Fruit fly (Drosophila melanogaster) whole organism, embryonic: Measurements from ENCODE around the gene CG10996.

ENCODE experiments used
- Atf6 ChIP-seq: fragments of 200-800 bp; sonication (Bioruptor generic); IDR thresholded peaks from 2 replicates; pipeline ENCODE4 v1.3.6; 2022; ENCODE audit warnings: missing biosample characterization, missing genetic modification characterization
- CG10267 ChIP-seq: fragments of 200-800 bp; sonication (Bioruptor generic); optimal IDR thresholded peaks from 2 replicates; lab custom pipeline; 2018; ENCODE audit warnings: missing biosample characterization, mild to moderate bottlenecking, missing genetic modification characterization, moderate library complexity
- CG10366 ChIP-seq: fragments of 200-800 bp; sonication (Bioruptor generic); IDR thresholded peaks from 2 replicates; pipeline ENCODE4 v1.3.6; 2022; ENCODE audit warnings: missing biosample characterization, missing genetic modification characterization
- CG10565 ChIP-seq: fragments of 200-800 bp; sonication (Bioruptor generic); optimal IDR thresholded peaks from 3 replicates; lab custom pipeline; 2016; ENCODE audit warnings: missing biosample characterization, mild to moderate bottlenecking, missing genetic modification characterization
- CG12219 ChIP-seq: fragments of 200-800 bp; sonication (Bioruptor generic); optimal IDR thresholded peaks from 3 replicates; lab custom pipeline; 2018; ENCODE audit warnings: missing biosample characterization, mild to moderate bottlenecking, missing genetic modification characterization
- CG12659 ChIP-seq: fragments of 200-800 bp; sonication (Bioruptor generic); optimal IDR thresholded peaks from 3 replicates; lab custom pipeline; 2017; ENCODE audit warnings: mild to moderate bottlenecking, missing biosample characterization, missing genetic modification reagents, missing genetic modification characterization
- CG15479 ChIP-seq: fragments of 200-800 bp; sonication (Bioruptor generic); optimal IDR thresholded peaks from 3 replicates; lab custom pipeline; 2019; ENCODE audit warnings: missing biosample characterization, mild to moderate bottlenecking, missing genetic modification characterization, moderate library complexity
- CG15601 ChIP-seq: fragments of 200-800 bp; sonication (Bioruptor generic); optimal IDR thresholded peaks from 3 replicates; lab custom pipeline; 2019; ENCODE audit warnings: missing biosample characterization, mild to moderate bottlenecking, missing genetic modification characterization, moderate library complexity
- CG16779 ChIP-seq: fragments of 200-800 bp; sonication (Bioruptor generic); IDR thresholded peaks from 2 replicates; pipeline ENCODE4 v1.3.6; 2022; ENCODE audit warnings: missing biosample characterization, missing genetic modification characterization
- CG2712 ChIP-seq: fragments of 200-800 bp; optimal IDR thresholded peaks from 3 replicates; lab custom pipeline; 2019; ENCODE audit warnings: missing biosample characterization, mild to moderate bottlenecking, missing genetic modification characterization, moderate library complexity
- CG3838 ChIP-seq: fragments of 200-800 bp; sonication (Bioruptor generic); optimal IDR thresholded peaks from 3 replicates; lab custom pipeline; 2016; ENCODE audit warnings: missing biosample characterization, missing genetic modification characterization
- CG43689 ChIP-seq: fragments of 200-800 bp; sonication (Bioruptor generic); IDR thresholded peaks from 2 replicates; pipeline ENCODE4 v1.3.6; 2022; ENCODE audit warnings: missing biosample characterization, missing genetic modification characterization
- CG4617 ChIP-seq: fragments of 200-800 bp; sonication (Bioruptor generic); optimal IDR thresholded peaks from 3 replicates; lab custom pipeline; 2016; ENCODE audit warnings: missing biosample characterization, missing genetic modification characterization, borderline replicate concordance
- CG5180 ChIP-seq: fragments of 200-800 bp; sonication (Bioruptor generic); optimal IDR thresholded peaks from 3 replicates; lab custom pipeline; 2017; ENCODE audit warnings: missing biosample characterization, missing genetic modification characterization, mild to moderate bottlenecking, moderate library complexity, missing genetic modification reagents
- CG9727 ChIP-seq: fragments of 200-800 bp; sonication (Bioruptor generic); optimal IDR thresholded peaks from 3 replicates; lab custom pipeline; 2017; ENCODE audit warnings: missing biosample characterization, mild to moderate bottlenecking, missing genetic modification characterization
- Camta ChIP-seq: fragments of 200-800 bp; sonication (Bioruptor generic); optimal IDR thresholded peaks from 2 replicates; lab custom pipeline; 2016; ENCODE audit warnings: missing biosample characterization, missing genetic modification characterization
- Doc3 ChIP-seq: fragments of 200-800 bp; sonication (Bioruptor generic); IDR thresholded peaks from 3 replicates; pipeline ENCODE4 v1.3.6; 2022; ENCODE audit warnings: missing biosample characterization, missing genetic modification characterization; ENCODE audit not compliant: partially characterized antibody
- HLH3B ChIP-seq: fragments of 200-800 bp; sonication (Bioruptor generic); IDR thresholded peaks from 2 replicates; pipeline ENCODE4 v1.3.6; 2022; ENCODE audit warnings: missing biosample characterization, missing genetic modification characterization
- Hr39 ChIP-seq: fragments of >200 bp; optimal IDR thresholded peaks from 2 replicates; lab custom pipeline; 2017
- Jarid2 ChIP-seq: fragments of 200-800 bp; sonication (Bioruptor generic); optimal IDR thresholded peaks from 3 replicates; lab custom pipeline; 2017; ENCODE audit warnings: mild to moderate bottlenecking, missing biosample characterization, missing genetic modification reagents, missing genetic modification characterization
- MBD-R2 ChIP-seq: fragments of 200-800 bp; sonication (Bioruptor generic); IDR thresholded peaks from 2 replicates; pipeline ENCODE4 v1.3.6; 2022; ENCODE audit warnings: missing biosample characterization, missing genetic modification characterization
- MESR4 ChIP-seq: fragments of 200-800 bp; sonication (Bioruptor generic); optimal IDR thresholded peaks from 2 replicates; lab custom pipeline; 2018; ENCODE audit warnings: missing biosample characterization, mild to moderate bottlenecking, missing genetic modification characterization, moderate library complexity
- Mrtf ChIP-seq: fragments of 200-800 bp; sonication (Bioruptor generic); IDR thresholded peaks from 3 replicates; pipeline ENCODE4 v1.3.6; 2022; ENCODE audit warnings: missing biosample characterization, missing genetic modification characterization
- NK7.1 ChIP-seq: fragments of 200-800 bp; sonication (Bioruptor generic); optimal IDR thresholded peaks from 3 replicates; lab custom pipeline; 2016; ENCODE audit warnings: missing biosample characterization, missing genetic modification characterization
- Oaz ChIP-seq: fragments of 200-800 bp; sonication (Bioruptor generic); IDR thresholded peaks from 2 replicates; pipeline ENCODE4 v1.3.6; 2022; ENCODE audit warnings: missing biosample characterization, missing genetic modification characterization
- Six4 ChIP-seq: fragments of 200-800 bp; sonication (Bioruptor generic); optimal IDR thresholded peaks from 2 replicates; lab custom pipeline; 2016; ENCODE audit warnings: missing biosample characterization, missing genetic modification characterization
- Ssrp ChIP-seq: fragments of 200-800 bp; sonication (Bioruptor generic); optimal IDR thresholded peaks from 2 replicates; lab custom pipeline; 2018; ENCODE audit warnings: missing biosample characterization, mild to moderate bottlenecking, missing genetic modification characterization, moderate library complexity
- bowl ChIP-seq: fragments of 200-800 bp; sonication (Bioruptor generic); IDR thresholded peaks from 2 replicates; pipeline ENCODE4 v1.3.6; 2022; ENCODE audit warnings: missing biosample characterization, missing genetic modification characterization
- btn ChIP-seq: fragments of 200-800 bp; sonication (Bioruptor generic); optimal IDR thresholded peaks from 2 replicates; lab custom pipeline; 2016; ENCODE audit warnings: missing biosample characterization, missing genetic modification characterization
- cato ChIP-seq: fragments of 200-800 bp; sonication (Bioruptor generic); optimal IDR thresholded peaks from 2 replicates; lab custom pipeline; 2016; ENCODE audit warnings: missing biosample characterization, missing genetic modification characterization, borderline replicate concordance
- esg ChIP-seq: fragments of 200-800 bp; sonication (Bioruptor generic); conservative IDR thresholded peaks from 2 replicates; pipeline ENCODE4 v1.3.6; 2022; ENCODE audit warnings: missing biosample characterization, missing genetic modification characterization
- gce ChIP-seq: fragments of 200-800 bp; sonication (Bioruptor generic); IDR thresholded peaks from 3 replicates; pipeline ENCODE4 v1.3.6; 2022; ENCODE audit warnings: missing biosample characterization, missing genetic modification characterization
- gem ChIP-seq: fragments of 200-800 bp; sonication (Bioruptor generic); optimal IDR thresholded peaks from 2 replicates; lab custom pipeline; 2019; ENCODE audit warnings: missing biosample characterization, mild to moderate bottlenecking, missing genetic modification characterization, moderate library complexity
- hb ChIP-seq: fragments of 200-800 bp; sonication (Bioruptor generic); IDR thresholded peaks from 3 replicates; pipeline ENCODE4 v1.3.6; 2022; ENCODE audit warnings: missing biosample characterization, missing genetic modification characterization; ENCODE audit not compliant: partially characterized antibody
- jumu ChIP-seq: fragments of 200-800 bp; sonication (Bioruptor generic); optimal IDR thresholded peaks from 3 replicates; lab custom pipeline; 2016; ENCODE audit warnings: missing biosample characterization, missing genetic modification characterization
- knrl ChIP-seq: fragments of 200-800 bp; sonication (Bioruptor generic); IDR thresholded peaks from 3 replicates; pipeline ENCODE4 v1.3.6; 2022; ENCODE audit warnings: missing biosample characterization, missing genetic modification characterization; ENCODE audit not compliant: partially characterized antibody
- luna ChIP-seq: fragments of 200-800 bp; sonication (Bioruptor generic); optimal IDR thresholded peaks from 2 replicates; lab custom pipeline; 2016; ENCODE audit warnings: missing biosample characterization, missing genetic modification characterization
- mld ChIP-seq: fragments of 200-800 bp; sonication (Bioruptor generic); IDR thresholded peaks from 3 replicates; pipeline ENCODE4 v1.3.6; 2022; ENCODE audit warnings: missing biosample characterization, missing genetic modification characterization; ENCODE audit not compliant: partially characterized antibody
- pan ChIP-seq, 4 experiments: fragments of >200 bp in 3 of 4; fragments of 200-800 bp in 1 of 4; sonication (Bioruptor generic) in 1 of 4; optimal IDR thresholded peaks in 3 of 4; IDR thresholded peaks in 1 of 4; 2 replicates each; pipeline versions ENCODE4 v1.3.6 to Lab custom; 2017 to 2022; ENCODE audit warnings: missing biosample characterization in 2 of 4, missing genetic modification characterization in 2 of 4, mixed read lengths in 1 of 4
- pb ChIP-seq: fragments of 200-800 bp; sonication (Bioruptor generic); optimal IDR thresholded peaks from 3 replicates; lab custom pipeline; 2016; ENCODE audit warnings: missing biosample characterization, missing genetic modification characterization
- pzg ChIP-seq: fragments of 200-800 bp; sonication (Bioruptor generic); optimal IDR thresholded peaks from 3 replicates; lab custom pipeline; 2018; ENCODE audit warnings: missing biosample characterization, mild to moderate bottlenecking, missing genetic modification characterization, moderate library complexity
- schlank ChIP-seq: fragments of 200-800 bp; sonication (Bioruptor generic); optimal IDR thresholded peaks from 2 replicates; lab custom pipeline; 2018; ENCODE audit warnings: missing biosample characterization, mild to moderate bottlenecking, missing genetic modification characterization
- scrt ChIP-seq: fragments of 200-800 bp; sonication (Bioruptor generic); optimal IDR thresholded peaks from 2 replicates; lab custom pipeline; 2018; ENCODE audit warnings: missing biosample characterization, mild to moderate bottlenecking, missing genetic modification characterization, moderate library complexity
- sna ChIP-seq: fragments of 200-800 bp; sonication (Bioruptor generic); IDR thresholded peaks from 2 replicates; pipeline ENCODE4 v1.3.6; 2022; ENCODE audit warnings: missing biosample characterization, missing genetic modification characterization; ENCODE audit not compliant: partially characterized antibody
- toy ChIP-seq: fragments of 200-800 bp; sonication (Bioruptor generic); IDR thresholded peaks from 2 replicates; pipeline ENCODE4 v1.3.6; 2022; ENCODE audit warnings: missing biosample characterization, missing genetic modification characterization
- trh ChIP-seq: fragments of 200-800 bp; sonication (Bioruptor generic); optimal IDR thresholded peaks from 2 replicates; lab custom pipeline; 2016; ENCODE audit warnings: missing biosample characterization, missing genetic modification characterization
- tup ChIP-seq: fragments of 200-800 bp; sonication (Bioruptor generic); optimal IDR thresholded peaks from 2 replicates; lab custom pipeline; 2016; ENCODE audit warnings: missing biosample characterization, mild to moderate bottlenecking, missing genetic modification characterization, moderate library complexity
- tx ChIP-seq: fragments of 200-800 bp; sonication (Bioruptor generic); optimal IDR thresholded peaks from 2 replicates; lab custom pipeline; 2016; ENCODE audit warnings: missing biosample characterization, missing genetic modification characterization
- usp ChIP-seq: fragments of >200 bp; optimal IDR thresholded peaks from 2 replicates; lab custom pipeline; 2017; ENCODE audit warnings: missing biosample characterization, missing genetic modification characterization

CG10996 gene

dm6 chrX:13762372-13762883 lies 35.0 kb downstream of the CG10996 start, which contains the start of gene rdgB (continued):
- no peak for TF ChIP-seq MBD-R2 (GFP tag; lab: Robert Waterston, UW)
- peak; percentile 75 for TF ChIP-seq CG9727
- no peak for TF ChIP-seq mld (GFP tag; lab: Robert Waterston, UW)
- TF ChIP-seq CG10565: no peak
- TF ChIP-seq Oaz (GFP tag; lab: Robert Waterston, UW): peak; percentile 45; the same call in 1 of the 2 replicates
- peak; percentile 39 for TF ChIP-seq trh
- TF ChIP-seq CG15479 (GFP tag; lab: Kevin White, UChicago): no peak
- TF ChIP-seq esg (GFP tag; lab: Robert Waterston, UW): 0 out of 2 replicates have a peak, but pooled peaks have one; percentile 44
- no peak for TF ChIP-seq usp (GFP tag; lab: Kevin White, UChicago)
- TF ChIP-seq toy (GFP tag; lab: Robert Waterston, UW): 0 out of 2 replicates have a peak, but pooled peaks have one; percentile 33
- peak; percentile 58 for TF ChIP-seq scrt (GFP tag; lab: Kevin White, UChicago)
- TF ChIP-seq Hr39 (lab: Kevin White, UChicago): no peak
- TF ChIP-seq MESR4 (GFP tag; lab: Kevin White, UChicago): no peak
- TF ChIP-seq Ssrp (tag; lab: Kevin White, UChicago): peak; percentile 83
- TF ChIP-seq HLH3B (GFP tag; lab: Robert Waterston, UW): peak; percentile 72
- peak; percentile 87 for TF ChIP-seq CG12659 (GFP tag; lab: Kevin White, UChicago)
- TF ChIP-seq CG10267 (tag; lab: Kevin White, UChicago): peak; percentile 66
- no peak for TF ChIP-seq luna (GFP tag; lab: Kevin White, UChicago)
- peak; percentile 89 for TF ChIP-seq gem (tag; lab: Kevin White, UChicago)
- no peak for TF ChIP-seq pb (GFP tag; lab: Kevin White, UChicago)
- no peak for TF ChIP-seq pan (optimal IDR thresholded peaks at IDR 0.05; lab: Kevin White, UChicago)
- TF ChIP-seq pan (GFP tag; optimal IDR thresholded peaks at IDR 0.05 in 1 of 2, IDR thresholded peaks at IDR 0.05 in 1 of 2): peak in 1 of 2 experiments; percentile 66
- no peak for TF ChIP-seq CG3838 (GFP tag; lab: Kevin White, UChicago)
- no peak for TF ChIP-seq bowl (GFP tag; lab: Robert Waterston, UW)
- TF ChIP-seq tup: no peak
- TF ChIP-seq Doc3 (GFP tag; lab: Robert Waterston, UW): no peak
- TF ChIP-seq schlank (tag; lab: Kevin White, UChicago): peak; percentile 3
- TF ChIP-seq hb (GFP tag; lab: Robert Waterston, UW): no peak
- TF ChIP-seq Jarid2 (GFP tag; lab: Kevin White, UChicago): peak; percentile 89
- TF ChIP-seq knrl (GFP tag; lab: Robert Waterston, UW): no peak; the same call in 2 of the 3 replicates
- no peak for TF ChIP-seq CG16779 (GFP tag; lab: Robert Waterston, UW)
- TF ChIP-seq tx: no peak
- TF ChIP-seq cato: peak; percentile 20
- peak; percentile 78 for TF ChIP-seq CG15601 (tag; lab: Kevin White, UChicago)
- peak; percentile 51 for TF ChIP-seq Six4 (GFP tag; lab: Kevin White, UChicago)
- TF ChIP-seq CG4617 (GFP tag; lab: Kevin White, UChicago): no peak
- no peak for TF ChIP-seq NK7.1 (GFP tag; lab: Kevin White, UChicago)
- TF ChIP-seq Atf6: peak; percentile 70; the same call in 1 of the 2 replicates
- peak; percentile 35 for TF ChIP-seq CG10366 (GFP tag; lab: Robert Waterston, UW)
- TF ChIP-seq sna: no peak
- no peak for TF ChIP-seq CG43689
- TF ChIP-seq CG5180 (GFP tag; lab: Kevin White, UChicago): peak; percentile 92
- peak; percentile 46; the same call in 2 of the 3 replicates for TF ChIP-seq Mrtf (GFP tag; lab: Robert Waterston, UW)
- peak; percentile 26 for TF ChIP-seq CG12219 (GFP tag; lab: Kevin White, UChicago)
- no peak for TF ChIP-seq pzg (GFP tag; lab: Kevin White, UChicago)
- no peak for TF ChIP-seq btn
- no peak for TF ChIP-seq gce (GFP tag; lab: Robert Waterston, UW)
- TF ChIP-seq Camta (GFP tag; lab: Kevin White, UChicago): no peak
- no peak for TF ChIP-seq jumu (GFP tag; lab: Kevin White, UChicago)
- peak; percentile 85 for TF ChIP-seq CG2712
